Worm (Caenorhabditis elegans): ENCODE results near the gene dnc-1.

The dnc-1 gene

DNA sequence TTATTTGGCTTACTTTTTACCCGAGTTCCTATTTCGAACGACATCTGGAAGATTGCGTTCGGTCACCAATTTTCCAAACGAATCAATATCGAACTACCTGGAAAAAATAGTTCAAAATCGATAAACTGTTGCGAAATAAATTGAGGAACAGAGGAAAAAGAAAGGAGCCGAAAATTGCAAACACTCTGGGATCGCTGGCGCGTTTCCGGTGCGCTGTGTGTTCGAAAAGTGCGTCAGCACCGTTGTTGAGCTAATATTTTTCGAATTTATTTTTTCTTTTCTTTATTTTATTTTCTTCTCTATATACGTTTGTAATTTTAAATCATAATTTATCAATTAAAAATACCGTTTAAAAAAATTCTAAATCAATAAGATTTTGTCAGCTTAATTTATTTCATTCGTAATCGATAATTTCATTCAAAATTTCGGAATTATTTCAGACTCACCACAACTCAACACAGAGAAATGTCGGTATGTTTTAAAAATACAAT lies at the start of gene dnc-1, which contains the start of gene lsm-7:
dnc-1 (minus strand) TSS at position 142 of the 491 bp plus-strand sequence.
lsm-7 (plus strand) TSS at position 441 of the 491 bp plus-strand sequence.
- TF ChIP-seq hnd-1 (tag; optimal IDR thresholded peaks at IDR 0.05) (no peak), pes-1 (GFP tag; IDR thresholded peaks at IDR 0.05) (no peak), flt-1 (GFP tag; IDR thresholded peaks at IDR 0.05) (no peak; the same call in 1 of the 2 replicates), tbx-11 (GFP tag; IDR thresholded peaks at IDR 0.05) (0 out of 2 replicates have a peak, but pooled peaks have one; percentile 11), ets-7 (tag; optimal IDR thresholded peaks at IDR 0.05) (no peak), ceh-13 (GFP tag; optimal IDR thresholded peaks at IDR 0.05) (no peak), B0310.2 (tag; optimal IDR thresholded peaks at IDR 0.05) (no peak), ama-1 (optimal IDR thresholded peaks at IDR 0.05) (no peak), F13C5.2 (tag; optimal IDR thresholded peaks at IDR 0.05) (peak; percentile 40)

DNA sequence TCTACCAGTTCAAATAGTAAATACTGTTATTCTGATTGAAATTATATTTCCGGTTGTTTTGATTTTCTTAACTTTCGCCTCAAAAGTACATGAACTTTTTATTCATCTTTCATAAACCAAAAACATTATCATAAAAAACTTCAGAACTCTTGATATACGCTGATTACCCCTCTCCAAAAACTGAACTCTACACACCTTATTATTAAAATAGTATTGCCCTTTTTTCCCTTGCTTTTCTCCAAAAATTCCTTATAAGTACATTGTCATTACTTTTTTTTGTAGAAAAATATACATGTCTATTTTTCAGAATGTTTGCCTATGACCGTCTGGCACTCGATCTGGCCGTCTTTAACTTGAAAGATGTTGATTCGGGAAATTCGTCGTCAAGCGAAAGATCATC lies 48.8 kb upstream of the dnc-1 start, which contains the start of gene Y43E12A.2:
Y43E12A.2 (plus strand) TSS at position 301 of the 400 bp plus-strand sequence.
- no peak for TF ChIP-seq hmbx-1 (tag; optimal IDR thresholded peaks at IDR 0.05)
- TF ChIP-seq pes-1 (GFP tag; IDR thresholded peaks at IDR 0.05): no peak
- no peak for TF ChIP-seq ceh-36 (tag; optimal IDR thresholded peaks at IDR 0.05)
- no peak for TF ChIP-seq ets-7 (tag; optimal IDR thresholded peaks at IDR 0.05)
- no peak for TF ChIP-seq F13C5.2 (tag; optimal IDR thresholded peaks at IDR 0.05)
- TF ChIP-seq tbx-11 (GFP tag; IDR thresholded peaks at IDR 0.05): no peak
- TF ChIP-seq ama-1 (optimal IDR thresholded peaks at IDR 0.05): no peak
- TF ChIP-seq sea-1 (GFP tag; conservative IDR thresholded peaks at IDR 0.05): no peak
- no peak for TF ChIP-seq B0310.2 (tag; optimal IDR thresholded peaks at IDR 0.05)
- TF ChIP-seq hnd-1 (tag; optimal IDR thresholded peaks at IDR 0.05): no peak
- no peak for TF ChIP-seq ceh-13 (GFP tag; optimal IDR thresholded peaks at IDR 0.05)

- TF ChIP-seq hmbx-1 (tag; optimal IDR thresholded peaks at IDR 0.05): no peak
- no peak for TF ChIP-seq tra-4 (tag; optimal IDR thresholded peaks at IDR 0.05)
- TF ChIP-seq hmg-4 (GFP tag; optimal IDR thresholded peaks at IDR 0.05): no peak
- TF ChIP-seq scrt-1 (GFP tag; IDR thresholded peaks at IDR 0.05): no peak
- no peak for TF ChIP-seq ceh-36 (tag; optimal IDR thresholded peaks at IDR 0.05)
- no peak for TF ChIP-seq pes-1 (GFP tag; IDR thresholded peaks at IDR 0.05)
- TF ChIP-seq aly-1 (tag; optimal IDR thresholded peaks at IDR 0.05): no peak
- no peak for TF ChIP-seq B0310.2 (tag; optimal IDR thresholded peaks at IDR 0.05)
- no peak for TF ChIP-seq ama-1 (optimal IDR thresholded peaks at IDR 0.05)
- no peak for TF ChIP-seq sea-1 (GFP tag; conservative IDR thresholded peaks at IDR 0.05)
- no peak for TF ChIP-seq tbx-11 (GFP tag; IDR thresholded peaks at IDR 0.05)
- TF ChIP-seq flt-1 (GFP tag; IDR thresholded peaks at IDR 0.05): no peak
- TF ChIP-seq F13C5.2 (tag; optimal IDR thresholded peaks at IDR 0.05): no peak
- TF ChIP-seq ets-7 (tag; optimal IDR thresholded peaks at IDR 0.05): no peak
Observed at ce11 chrIV:10980628-10981027, 47.6 kb upstream of the dnc-1 start.

- TF ChIP-seq tra-4 (tag; optimal IDR thresholded peaks at IDR 0.05): no peak
- TF ChIP-seq aly-1 (tag; optimal IDR thresholded peaks at IDR 0.05): no peak
- TF ChIP-seq ceh-13 (GFP tag; optimal IDR thresholded peaks at IDR 0.05): no peak
- TF ChIP-seq F13C5.2 (tag; optimal IDR thresholded peaks at IDR 0.05): no peak
- TF ChIP-seq hnd-1 (tag; optimal IDR thresholded peaks at IDR 0.05): no peak
- no peak for TF ChIP-seq B0310.2 (tag; optimal IDR thresholded peaks at IDR 0.05)
- TF ChIP-seq flt-1 (GFP tag; IDR thresholded peaks at IDR 0.05): no peak
- TF ChIP-seq ets-7 (tag; optimal IDR thresholded peaks at IDR 0.05): no peak
- TF ChIP-seq ceh-36 (tag; optimal IDR thresholded peaks at IDR 0.05): no peak
- TF ChIP-seq hmg-4 (GFP tag; optimal IDR thresholded peaks at IDR 0.05): no peak
- TF ChIP-seq pes-1 (GFP tag; IDR thresholded peaks at IDR 0.05): no peak
- TF ChIP-seq tbx-37 (GFP tag; conservative IDR thresholded peaks at IDR 0.05): no peak
- TF ChIP-seq hmbx-1 (tag; optimal IDR thresholded peaks at IDR 0.05): no peak
- no peak for TF ChIP-seq tbx-11 (GFP tag; IDR thresholded peaks at IDR 0.05)
- no peak for TF ChIP-seq ama-1 (optimal IDR thresholded peaks at IDR 0.05)
- TF ChIP-seq sea-1 (GFP tag; conservative IDR thresholded peaks at IDR 0.05): no peak
- TF ChIP-seq scrt-1 (GFP tag; IDR thresholded peaks at IDR 0.05): no peak
Observed at ce11 chrIV:10979689-10980088, 46.7 kb upstream of the dnc-1 start.

- no peak for TF ChIP-seq sea-1 (GFP tag; conservative IDR thresholded peaks at IDR 0.05)
- no peak for TF ChIP-seq hmbx-1 (tag; optimal IDR thresholded peaks at IDR 0.05)
- TF ChIP-seq flt-1 (GFP tag; IDR thresholded peaks at IDR 0.05): no peak
- no peak for TF ChIP-seq B0310.2 (tag; optimal IDR thresholded peaks at IDR 0.05)
- TF ChIP-seq ceh-36 (tag; optimal IDR thresholded peaks at IDR 0.05): no peak
- TF ChIP-seq pes-1 (GFP tag; IDR thresholded peaks at IDR 0.05): no peak
- no peak for TF ChIP-seq hnd-1 (tag; optimal IDR thresholded peaks at IDR 0.05)
- TF ChIP-seq aly-1 (tag; optimal IDR thresholded peaks at IDR 0.05): no peak
- TF ChIP-seq ceh-13 (GFP tag; optimal IDR thresholded peaks at IDR 0.05): no peak
- no peak for TF ChIP-seq ama-1 (optimal IDR thresholded peaks at IDR 0.05)
- no peak for TF ChIP-seq scrt-1 (GFP tag; IDR thresholded peaks at IDR 0.05)
- TF ChIP-seq tbx-11 (GFP tag; IDR thresholded peaks at IDR 0.05): no peak
- TF ChIP-seq hmg-4 (GFP tag; optimal IDR thresholded peaks at IDR 0.05): no peak
- TF ChIP-seq tra-4 (tag; optimal IDR thresholded peaks at IDR 0.05): no peak
Observed at ce11 chrIV:10978641-10979040, 45.6 kb upstream of the dnc-1 start.

- TF ChIP-seq tbx-11 (GFP tag; IDR thresholded peaks at IDR 0.05): no peak
- TF ChIP-seq flt-1 (GFP tag; IDR thresholded peaks at IDR 0.05): no peak
- TF ChIP-seq tra-4 (tag; optimal IDR thresholded peaks at IDR 0.05): no peak
- TF ChIP-seq F13C5.2 (tag; optimal IDR thresholded peaks at IDR 0.05): no peak
- no peak for TF ChIP-seq hmbx-1 (tag; optimal IDR thresholded peaks at IDR 0.05)
- no peak for TF ChIP-seq ceh-36 (tag; optimal IDR thresholded peaks at IDR 0.05)
- no peak for TF ChIP-seq tbx-37 (GFP tag; conservative IDR thresholded peaks at IDR 0.05)
- no peak for TF ChIP-seq hnd-1 (tag; optimal IDR thresholded peaks at IDR 0.05)
- TF ChIP-seq aly-1 (tag; optimal IDR thresholded peaks at IDR 0.05): no peak
- TF ChIP-seq sea-1 (GFP tag; conservative IDR thresholded peaks at IDR 0.05): no peak
- no peak for TF ChIP-seq ets-7 (tag; optimal IDR thresholded peaks at IDR 0.05)
- TF ChIP-seq hmg-4 (GFP tag; optimal IDR thresholded peaks at IDR 0.05): no peak
- TF ChIP-seq ceh-13 (GFP tag; optimal IDR thresholded peaks at IDR 0.05): no peak
- TF ChIP-seq scrt-1 (GFP tag; IDR thresholded peaks at IDR 0.05): no peak
- TF ChIP-seq pes-1 (GFP tag; IDR thresholded peaks at IDR 0.05): no peak
- no peak for TF ChIP-seq ama-1 (optimal IDR thresholded peaks at IDR 0.05)
- TF ChIP-seq B0310.2 (tag; optimal IDR thresholded peaks at IDR 0.05): no peak
Observed at ce11 chrIV:10975968-10976367, 43.0 kb upstream of the dnc-1 start.

ce11 chrIV:10971636-10972199 lies 38.7 kb upstream of the dnc-1 start:
- TF ChIP-seq tbx-11 (GFP tag; IDR thresholded peaks at IDR 0.05): no peak
- TF ChIP-seq sea-1 (GFP tag; conservative IDR thresholded peaks at IDR 0.05): no peak
- no peak for TF ChIP-seq B0310.2 (tag; optimal IDR thresholded peaks at IDR 0.05)
- no peak for TF ChIP-seq tbx-37 (GFP tag; conservative IDR thresholded peaks at IDR 0.05)
- TF ChIP-seq scrt-1 (GFP tag; IDR thresholded peaks at IDR 0.05): no peak
- no peak for TF ChIP-seq flt-1 (GFP tag; IDR thresholded peaks at IDR 0.05)
- no peak for TF ChIP-seq ceh-13 (GFP tag; optimal IDR thresholded peaks at IDR 0.05)
- no peak for TF ChIP-seq hmbx-1 (tag; optimal IDR thresholded peaks at IDR 0.05)
- TF ChIP-seq ama-1 (optimal IDR thresholded peaks at IDR 0.05): no peak
- TF ChIP-seq hmg-4 (GFP tag; optimal IDR thresholded peaks at IDR 0.05): no peak
- TF ChIP-seq ets-7 (tag; optimal IDR thresholded peaks at IDR 0.05): no peak
- TF ChIP-seq ceh-36 (tag; optimal IDR thresholded peaks at IDR 0.05): no peak
- no peak for TF ChIP-seq pes-1 (GFP tag; IDR thresholded peaks at IDR 0.05)
- no peak for TF ChIP-seq tra-4 (tag; optimal IDR thresholded peaks at IDR 0.05)
- TF ChIP-seq F13C5.2 (tag; optimal IDR thresholded peaks at IDR 0.05): no peak
